Worm (Caenorhabditis elegans) whole organism, L4 larva: ENCODE measurements around the gene F45G2.8.

Experiments used
- R02D3.7 ChIP-seq: fragments of 150-350 bp; sonication (generic microtip); optimal IDR thresholded peaks from 3 replicates; lab custom pipeline; 2014; ENCODE audit warnings: missing biosample characterization, missing genetic modification characterization
- ceh-20 ChIP-seq: fragments of 200-800 bp; sonication (Bioruptor generic); IDR thresholded peaks from 2 replicates; pipeline ENCODE4 v1.3.6; 2022; ENCODE audit warnings: missing genetic modification reagents, missing genetic modification characterization, missing compliant biosample characterization
- ceh-28 ChIP-seq: fragments of 150-350 bp; optimal IDR thresholded peaks from 2 replicates; lab custom pipeline; 2014; ENCODE audit warnings: missing biosample characterization, missing genetic modification reagents, missing genetic modification characterization
- daf-12 ChIP-seq: fragments of 150-350 bp; optimal IDR thresholded peaks from 2 replicates; lab custom pipeline; 2014; ENCODE audit warnings: missing biosample characterization, missing genetic modification reagents, missing genetic modification characterization
- dpl-1 ChIP-seq: fragments of 150-350 bp; optimal IDR thresholded peaks from 2 replicates; lab custom pipeline; 2014; ENCODE audit warnings: missing biosample characterization, missing genetic modification reagents, missing genetic modification characterization
- dve-1 ChIP-seq: sonication (generic microtip); optimal IDR thresholded peaks from 2 replicates; lab custom pipeline; 2017; ENCODE audit warnings: antibody characterized with exemption, mild to moderate bottlenecking, missing genetic modification characterization, missing compliant biosample characterization; ENCODE audit not compliant: insufficient read depth
- lsy-2 ChIP-seq, 2 experiments: fragments of 150-350 bp in 1 of 2; sonication (generic microtip) in 1 of 2; optimal IDR thresholded peaks; 2 replicates each; lab custom pipeline; 2014 to 2017; ENCODE audit warnings: missing biosample characterization in 2 of 2, missing genetic modification characterization in 2 of 2
- nhr-76 ChIP-seq: fragments of 150-350 bp; optimal IDR thresholded peaks from 2 replicates; lab custom pipeline; 2014; ENCODE audit warnings: missing biosample characterization, missing genetic modification characterization
- pha-4 ChIP-seq, 2 experiments: fragments of 150-350 bp in 1 of 2; fragments of 200-800 bp in 1 of 2; sonication (Bioruptor generic) in 1 of 2; IDR thresholded peaks in 1 of 2; optimal IDR thresholded peaks in 1 of 2; 2 replicates each; pipeline versions ENCODE4 v1.3.6 to Lab custom; 2014 to 2022; ENCODE audit warnings: missing genetic modification characterization in 2 of 2, missing genetic modification reagents in 2 of 2, missing biosample characterization in 1 of 2, missing compliant biosample characterization in 1 of 2
- pqm-1 ChIP-seq: sonication (generic microtip); optimal IDR thresholded peaks from 2 replicates; lab custom pipeline; 2017; ENCODE audit warnings: missing biosample characterization, missing genetic modification characterization
- ztf-11 ChIP-seq: fragments of 150-350 bp; optimal IDR thresholded peaks from 2 replicates; lab custom pipeline; 2014; ENCODE audit warnings: missing biosample characterization, missing genetic modification characterization
- ztf-7 ChIP-seq: fragments of 150-350 bp; optimal IDR thresholded peaks from 2 replicates; lab custom pipeline; 2014; ENCODE audit warnings: missing biosample characterization, missing genetic modification characterization

DNA sequence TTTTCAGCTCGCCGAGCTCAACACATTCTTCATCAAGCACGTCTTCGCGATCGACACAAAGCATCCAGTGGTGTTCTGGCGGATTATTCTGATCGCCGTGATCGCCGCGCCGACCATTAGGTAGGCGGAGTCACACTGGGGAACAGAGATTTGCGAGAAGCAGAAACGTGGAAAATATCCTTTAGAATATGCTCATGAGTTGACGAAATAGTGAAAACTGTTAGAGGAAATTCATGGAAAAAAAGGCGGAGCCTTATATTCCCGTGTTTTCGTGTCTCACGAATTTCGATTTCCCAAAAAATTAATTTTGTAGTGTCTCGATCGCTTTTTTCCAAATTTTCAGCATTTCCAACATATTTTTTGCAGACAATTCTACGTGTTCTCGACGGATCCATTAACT, 39.0 kb upstream of the F45G2.8 start:
- TF ChIP-seq nhr-76 (tag; lab: Kevin White, UChicago): no peak
- no peak for TF ChIP-seq R02D3.7 (tag; lab: Kevin White, UChicago)
- no peak for TF ChIP-seq ztf-11 (tag; lab: Kevin White, UChicago)
- TF ChIP-seq ceh-20 (GFP tag; lab: Robert Waterston, UW): no peak
- TF ChIP-seq pqm-1: no peak
- no peak for TF ChIP-seq dpl-1 (GFP tag; lab: Kevin White, UChicago)
- TF ChIP-seq daf-12 (tag; lab: Kevin White, UChicago): no peak
- TF ChIP-seq ztf-7 (tag; lab: Kevin White, UChicago): no peak
- TF ChIP-seq pha-4 (GFP tag; IDR thresholded peaks at IDR 0.05; lab: Robert Waterston, UW): no peak
- no peak for TF ChIP-seq pha-4 (tag; optimal IDR thresholded peaks at IDR 0.05; lab: Kevin White, UChicago)
- no peak for TF ChIP-seq dve-1 (tag; lab: Kevin White, UChicago)
- no peak for TF ChIP-seq ceh-28
- no peak for TF ChIP-seq lsy-2 (tag; optimal IDR thresholded peaks at IDR 0.05; lab: Kevin White, UChicago)
